Fruit fly (Drosophila melanogaster) whole organism, wandering third instar larva: ENCODE results near the gene Mbs.

Source experiments
- CrebA ChIP-seq: fragments of 200-800 bp; sonication (Bioruptor generic); optimal IDR thresholded peaks from 2 replicates; lab custom pipeline; 2016; ENCODE audit warnings: missing biosample characterization, mild to moderate bottlenecking, missing genetic modification characterization, borderline replicate concordance
- br ChIP-seq: fragments of 200-800 bp; sonication (Bioruptor generic); optimal IDR thresholded peaks from 2 replicates; lab custom pipeline; 2016; ENCODE audit warnings: missing biosample characterization, missing genetic modification characterization
- pan ChIP-seq: fragments of >200 bp; optimal IDR thresholded peaks from 2 replicates; lab custom pipeline; 2017
- sv ChIP-seq: fragments of 200-800 bp; sonication (Bioruptor generic); optimal IDR thresholded peaks from 3 replicates; lab custom pipeline; 2016; ENCODE audit warnings: missing biosample characterization, missing genetic modification characterization
- usp ChIP-seq: fragments of >200 bp; optimal IDR thresholded peaks from 2 replicates; lab custom pipeline; 2017; ENCODE audit warnings: missing biosample characterization, missing genetic modification characterization

DNA sequence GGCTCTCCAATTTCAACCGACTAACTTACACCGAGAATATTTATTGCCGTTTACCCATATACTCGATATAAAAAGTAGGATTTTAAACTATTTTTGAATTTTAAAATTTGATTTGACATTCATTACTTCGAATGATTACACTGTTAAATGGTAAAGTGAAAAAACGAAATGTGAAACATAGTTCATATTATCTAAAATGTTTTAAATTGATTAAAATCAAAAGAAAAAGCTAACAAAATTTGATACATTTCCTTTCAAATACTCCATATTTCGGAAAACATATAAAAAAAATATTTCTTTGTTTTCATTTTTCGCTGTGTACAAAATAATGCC, 33.5 kb upstream of the Mbs start:
- no peak for TF ChIP-seq usp (GFP tag; lab: Kevin White, UChicago)
- TF ChIP-seq sv (GFP tag; lab: Kevin White, UChicago): no peak
- TF ChIP-seq pan (lab: Kevin White, UChicago): no peak
- TF ChIP-seq br (GFP tag; lab: Kevin White, UChicago): no peak
- TF ChIP-seq CrebA (GFP tag; lab: Kevin White, UChicago): no peak
